Worm (Caenorhabditis elegans) whole organism, L1 larva: ENCODE results near the gene C05D12.7.

Experiments
- C16A3.4 ChIP-seq: fragments of 150-350 bp; optimal IDR thresholded peaks from 2 replicates; lab custom pipeline; 2014; ENCODE audit warnings: missing biosample characterization, missing genetic modification characterization
- Y116A8C.19 ChIP-seq: sonication (generic microtip); optimal IDR thresholded peaks from 2 replicates; lab custom pipeline; 2016; ENCODE audit warnings: missing compliant biosample characterization, missing genetic modification characterization, borderline replicate concordance
- fos-1 ChIP-seq: fragments of 150-350 bp; optimal IDR thresholded peaks from 2 replicates; lab custom pipeline; 2014; ENCODE audit warnings: missing biosample characterization, missing genetic modification characterization
- lsy-2 ChIP-seq, 2 experiments: fragments of 150-350 bp; optimal IDR thresholded peaks; 2 replicates each; lab custom pipeline; 2014; ENCODE audit warnings: missing biosample characterization in 2 of 2, missing genetic modification characterization in 2 of 2
- nhr-11 ChIP-seq: fragments of 150-350 bp; optimal IDR thresholded peaks from 2 replicates; lab custom pipeline; 2014; ENCODE audit warnings: missing biosample characterization, missing genetic modification characterization
- nhr-47 ChIP-seq: sonication (generic microtip); optimal IDR thresholded peaks from 2 replicates; lab custom pipeline; 2016; ENCODE audit warnings: mild to moderate bottlenecking, missing genetic modification characterization, moderate library complexity, missing compliant biosample characterization
- pqm-1 ChIP-seq: sonication (generic microtip); optimal IDR thresholded peaks from 3 replicates; lab custom pipeline; 2017; ENCODE audit warnings: missing biosample characterization, missing genetic modification characterization
- snpc-4 ChIP-seq: fragments of 150-350 bp; optimal IDR thresholded peaks from 2 replicates; lab custom pipeline; 2014; ENCODE audit warnings: missing biosample characterization, missing genetic modification characterization
- unc-86 ChIP-seq: sonication (generic microtip); optimal IDR thresholded peaks from 2 replicates; lab custom pipeline; 2016; ENCODE audit warnings: missing genetic modification characterization, missing compliant biosample characterization
- zag-1 ChIP-seq: fragments of 150-350 bp; optimal IDR thresholded peaks from 2 replicates; lab custom pipeline; 2014; ENCODE audit warnings: missing biosample characterization, missing genetic modification characterization
- ztf-11 ChIP-seq, 2 experiments: sonication (generic microtip); optimal IDR thresholded peaks; 2 replicates each; lab custom pipeline; 2016 to 2017; ENCODE audit warnings: missing genetic modification characterization in 2 of 2, missing biosample characterization in 1 of 2, missing compliant biosample characterization in 1 of 2

ce11 chrII:11398787-11399186 lies 11.1 kb upstream of the C05D12.7 start:
- no peak for TF ChIP-seq fos-1 (tag; lab: Kevin White, UChicago)
- no peak for TF ChIP-seq lsy-2 (tag; optimal IDR thresholded peaks at IDR 0.05; lab: Kevin White, UChicago)
- no peak for TF ChIP-seq Y116A8C.19 (tag; lab: Kevin White, UChicago)
- no peak for TF ChIP-seq C16A3.4 (tag; lab: Kevin White, UChicago)
- TF ChIP-seq nhr-47, result no peak
- TF ChIP-seq ztf-11 (tag; optimal IDR thresholded peaks at IDR 0.05; lab: Kevin White, UChicago), result no peak
- no peak for TF ChIP-seq pqm-1 (tag; lab: Kevin White, UChicago)
- no peak for TF ChIP-seq snpc-4 (tag; lab: Kevin White, UChicago)
- TF ChIP-seq unc-86 (tag; lab: Kevin White, UChicago), result no peak
- TF ChIP-seq zag-1 (tag; lab: Kevin White, UChicago), result no peak
- TF ChIP-seq nhr-11 (tag; lab: Kevin White, UChicago), result no peak
